Comparison of ENCODE assay signal across 4 worm cellular contexts in genomic region chrX:4388834-4389409, ce11.
A peak's percentile ranks its signal among the peaks of the same experiment; 100 is the strongest.
TF ChIP-seq lines count a peak whose summit lies in the region.

Gene dpy-23, plus strand, starts transcription at chrX:4389359.

TF ChIP-seq in whole organism, L2 larva, 48 proteins besides CTCF, POLR2A, EP300 and RAD21 (continues in another document):
- TF ChIP-seq ama-1 (optimal IDR thresholded peaks at IDR 0.05; lab: Kevin White, UChicago) (no peak), F13H6.1 (tag; optimal IDR thresholded peaks at IDR 0.05; lab: Kevin White, UChicago) (peak; percentile 98), snpc-4 (tag; optimal IDR thresholded peaks at IDR 0.05; lab: Kevin White, UChicago) (peak; percentile 32), ztf-1 (GFP tag; conservative IDR thresholded peaks at IDR 0.05; lab: Robert Waterston, UW) (no peak), nhr-6 (tag; optimal IDR thresholded peaks at IDR 0.05; lab: Kevin White, UChicago) (peak; percentile 88), nhr-12 (tag; optimal IDR thresholded peaks at IDR 0.05; lab: Kevin White, UChicago) (no peak), peb-1 (tag; optimal IDR thresholded peaks at IDR 0.05; lab: Kevin White, UChicago) (no peak), ZK546.5 (tag; optimal IDR thresholded peaks at IDR 0.05; lab: Kevin White, UChicago) (peak; percentile 46), lin-39 (tag; optimal IDR thresholded peaks at IDR 0.05; lab: Kevin White, UChicago) (no peak), nhr-25 (tag; optimal IDR thresholded peaks at IDR 0.05; lab: Kevin White, UChicago) (peak; percentile 93), nhr-21 (tag; optimal IDR thresholded peaks at IDR 0.05; lab: Kevin White, UChicago) (peak; percentile 86), blmp-1 (tag; optimal IDR thresholded peaks at IDR 0.05; lab: Kevin White, UChicago; ENCODE audit: insufficient read depth) (peak; percentile 85), elt-3 (tag; optimal IDR thresholded peaks at IDR 0.05; lab: Kevin White, UChicago) (no peak), lsy-2 (tag; optimal IDR thresholded peaks at IDR 0.05; lab: Kevin White, UChicago) (peak; percentile 75 to 91), elt-1 (tag; optimal IDR thresholded peaks at IDR 0.05; lab: Kevin White, UChicago) (no peak), sma-9 (GFP tag; optimal IDR thresholded peaks at IDR 0.05; lab: Kevin White, UChicago) (peak; percentile 97), sma-9 (tag; optimal IDR thresholded peaks at IDR 0.05; lab: Kevin White, UChicago) (no peak), mbf-1 (tag; optimal IDR thresholded peaks at IDR 0.05; lab: Kevin White, UChicago) (no peak), nhr-10 (tag; optimal IDR thresholded peaks at IDR 0.05; lab: Kevin White, UChicago) (peak; percentile 43), fos-1 (tag; optimal IDR thresholded peaks at IDR 0.05; lab: Kevin White, UChicago) (peak; percentile 91), mab-5 (tag; optimal IDR thresholded peaks at IDR 0.05; lab: Kevin White, UChicago) (peak; percentile 90), ceh-82 (tag; optimal IDR thresholded peaks at IDR 0.05; lab: Kevin White, UChicago) (peak; percentile 89), R02D3.7 (tag; optimal IDR thresholded peaks at IDR 0.05; lab: Kevin White, UChicago) (no peak)

TF ChIP-seq in whole organism, L4 larva, 104 proteins besides CTCF, POLR2A, EP300 and RAD21 (continues in another document):
- peak; percentile 98 for TF ChIP-seq hlh-11 (tag; optimal IDR thresholded peaks at IDR 0.05; lab: Kevin White, UChicago)
- TF ChIP-seq nhr-42 (GFP tag; IDR thresholded peaks at IDR 0.05; lab: Robert Waterston, UW), result peak; percentile 77; the same call in 1 of the 2 replicates
- TF ChIP-seq zip-2 (tag; optimal IDR thresholded peaks at IDR 0.05; lab: Kevin White, UChicago), result peak; percentile 38
- TF ChIP-seq mxl-2 (GFP tag; conservative IDR thresholded peaks at IDR 0.05; lab: Robert Waterston, UW), result no peak
- TF ChIP-seq vab-7 (GFP tag; IDR thresholded peaks at IDR 0.05; lab: Robert Waterston, UW), result peak; percentile 53; the same call in 1 of the 2 replicates
- no peak for TF ChIP-seq ces-1 (GFP tag; optimal IDR thresholded peaks at IDR 0.05; lab: Kevin White, UChicago)
- peak; percentile 61 for TF ChIP-seq dpl-1 (GFP tag; optimal IDR thresholded peaks at IDR 0.05; lab: Kevin White, UChicago)
- TF ChIP-seq aly-2 (tag; optimal IDR thresholded peaks at IDR 0.05; lab: Kevin White, UChicago), result no peak
- no peak for TF ChIP-seq madf-5 (GFP tag; IDR thresholded peaks at IDR 0.05; lab: Robert Waterston, UW)
- TF ChIP-seq nhr-28 (tag; optimal IDR thresholded peaks at IDR 0.05; lab: Kevin White, UChicago), result peak; percentile 93
- no peak for TF ChIP-seq snpc-4 (tag; optimal IDR thresholded peaks at IDR 0.05; lab: Kevin White, UChicago)
- peak; percentile 54 for TF ChIP-seq spr-1 (tag; optimal IDR thresholded peaks at IDR 0.05; lab: Kevin White, UChicago)
- TF ChIP-seq lin-29 (GFP tag; IDR thresholded peaks at IDR 0.05; lab: Robert Waterston, UW), result no peak
- peak; percentile 89 for TF ChIP-seq nhr-77 (tag; optimal IDR thresholded peaks at IDR 0.05; lab: Kevin White, UChicago)
- peak; percentile 88 for TF ChIP-seq nhr-48 (tag; optimal IDR thresholded peaks at IDR 0.05; lab: Kevin White, UChicago)
- TF ChIP-seq lin-38 (GFP tag; IDR thresholded peaks at IDR 0.05; lab: Robert Waterston, UW), result peak; percentile 60
- TF ChIP-seq ctbp-1 (GFP tag; IDR thresholded peaks at IDR 0.05; lab: Robert Waterston, UW), result peak; percentile 94
- TF ChIP-seq Y105C5A.15 (GFP tag; IDR thresholded peaks at IDR 0.05; lab: Robert Waterston, UW), result no peak
- peak; percentile 82 for TF ChIP-seq mes-2 (tag; optimal IDR thresholded peaks at IDR 0.05; lab: Kevin White, UChicago; ENCODE audit: poor library complexity, severe bottlenecking)
- no peak for TF ChIP-seq nhr-237 (tag; optimal IDR thresholded peaks at IDR 0.05; lab: Kevin White, UChicago)
- TF ChIP-seq php-3 (GFP tag; IDR thresholded peaks at IDR 0.05; lab: Robert Waterston, UW), result no peak
- TF ChIP-seq mdl-1 (tag; optimal IDR thresholded peaks at IDR 0.05; lab: Kevin White, UChicago), result peak; percentile 78 to 90
- no peak for TF ChIP-seq lir-3 (tag; optimal IDR thresholded peaks at IDR 0.05; lab: Kevin White, UChicago)
- TF ChIP-seq zfp-2 (tag; optimal IDR thresholded peaks at IDR 0.05; lab: Kevin White, UChicago), result peak; percentile 27

TF ChIP-seq in whole organism, late embryonic, 69 proteins besides CTCF, POLR2A, EP300 and RAD21 (continues in another document):
- no peak for TF ChIP-seq T23F11.4 (GFP tag; optimal IDR thresholded peaks at IDR 0.05; lab: Kevin White, UChicago)
- TF ChIP-seq ceh-14 (tag; optimal IDR thresholded peaks at IDR 0.05; lab: Kevin White, UChicago), result peak; percentile 65
- TF ChIP-seq elt-4 (tag; optimal IDR thresholded peaks at IDR 0.05; lab: Kevin White, UChicago), result no peak
- peak; percentile 66 for TF ChIP-seq syd-9 (tag; optimal IDR thresholded peaks at IDR 0.05; lab: Kevin White, UChicago)
- TF ChIP-seq ceh-18 (tag; optimal IDR thresholded peaks at IDR 0.05; lab: Kevin White, UChicago), result peak; percentile 94
- no peak for TF ChIP-seq K09A11.1 (tag; optimal IDR thresholded peaks at IDR 0.05; lab: Kevin White, UChicago; ENCODE audit: insufficient read depth)
- TF ChIP-seq dve-1 (tag; optimal IDR thresholded peaks at IDR 0.05; lab: Kevin White, UChicago), result peak; percentile 82
- no peak for TF ChIP-seq tbx-7 (tag; optimal IDR thresholded peaks at IDR 0.05; lab: Kevin White, UChicago)
- TF ChIP-seq ceh-45 (GFP tag; IDR thresholded peaks at IDR 0.05; lab: Robert Waterston, UW), result no peak
- TF ChIP-seq ref-2 (tag; optimal IDR thresholded peaks at IDR 0.05; lab: Kevin White, UChicago), result peak; percentile 74
- no peak for TF ChIP-seq hlh-6 (tag; optimal IDR thresholded peaks at IDR 0.05; lab: Kevin White, UChicago)
- peak; percentile 97 for TF ChIP-seq nfya-1 (tag; optimal IDR thresholded peaks at IDR 0.05; lab: Kevin White, UChicago)
- no peak for TF ChIP-seq odd-2 (tag; optimal IDR thresholded peaks at IDR 0.05; lab: Kevin White, UChicago)
- TF ChIP-seq unc-3 (GFP tag; conservative IDR thresholded peaks at IDR 0.05; lab: Robert Waterston, UW), result no peak
- TF ChIP-seq unc-3 (tag; optimal IDR thresholded peaks at IDR 0.05; lab: Kevin White, UChicago), result peak; percentile 7
- TF ChIP-seq ceh-34 (tag; optimal IDR thresholded peaks at IDR 0.05; lab: Kevin White, UChicago), result peak; percentile 90
- no peak for TF ChIP-seq eyg-1 (tag; optimal IDR thresholded peaks at IDR 0.05; lab: Kevin White, UChicago)
- TF ChIP-seq ceh-2 (tag; optimal IDR thresholded peaks at IDR 0.05; lab: Kevin White, UChicago), result peak; percentile 15
- TF ChIP-seq unc-42 (tag; optimal IDR thresholded peaks at IDR 0.05; lab: Kevin White, UChicago), result peak; percentile 86
- TF ChIP-seq ets-4 (tag; optimal IDR thresholded peaks at IDR 0.05; lab: Kevin White, UChicago), result peak; percentile 51
- TF ChIP-seq zip-5 (tag; optimal IDR thresholded peaks at IDR 0.05; lab: Kevin White, UChicago), result no peak
- TF ChIP-seq hlh-30 (tag; optimal IDR thresholded peaks at IDR 0.05; lab: Kevin White, UChicago; ENCODE audit: insufficient read depth), result peak; percentile 93
- peak; percentile 87 for TF ChIP-seq rnt-1 (tag; optimal IDR thresholded peaks at IDR 0.05; lab: Kevin White, UChicago)
- no peak for TF ChIP-seq dmd-4 (tag; optimal IDR thresholded peaks at IDR 0.05; lab: Kevin White, UChicago; ENCODE audit: borderline replicate concordance)
- no peak for TF ChIP-seq npax-4 (tag; optimal IDR thresholded peaks at IDR 0.05; lab: Kevin White, UChicago)
- TF ChIP-seq F13H6.1 (tag; optimal IDR thresholded peaks at IDR 0.05; lab: Kevin White, UChicago), result peak; percentile 67

TF ChIP-seq in whole organism, mixed stage, embryonic, 35 proteins besides CTCF, POLR2A, EP300 and RAD21 (continues in another document):
- TF ChIP-seq tbx-8 (GFP tag; optimal IDR thresholded peaks at IDR 0.05; lab: Kevin White, UChicago) (no peak), sem-2 (GFP tag; optimal IDR thresholded peaks at IDR 0.05; lab: Kevin White, UChicago) (no peak), lin-32 (GFP tag; optimal IDR thresholded peaks at IDR 0.05; lab: Kevin White, UChicago) (no peak), bed-3 (GFP tag; optimal IDR thresholded peaks at IDR 0.05; lab: Kevin White, UChicago) (no peak), elt-3 (tag; optimal IDR thresholded peaks at IDR 0.05; lab: Kevin White, UChicago) (no peak), ztf-11 (tag; optimal IDR thresholded peaks at IDR 0.05; lab: Kevin White, UChicago) (peak; percentile 69), pha-4 (tag; optimal IDR thresholded peaks at IDR 0.05; lab: Kevin White, UChicago) (peak; percentile 93), mab-5 (tag; optimal IDR thresholded peaks at IDR 0.05; lab: Kevin White, UChicago) (no peak), unc-120 (tag; optimal IDR thresholded peaks at IDR 0.05; lab: Kevin White, UChicago; ENCODE audit: poor library complexity, severe bottlenecking) (peak; percentile 92), ces-1 (GFP tag; optimal IDR thresholded peaks at IDR 0.05; lab: Kevin White, UChicago) (peak; percentile 91), nhr-2 (tag; optimal IDR thresholded peaks at IDR 0.05; lab: Kevin White, UChicago) (no peak), M03D4.4 (tag; optimal IDR thresholded peaks at IDR 0.05; lab: Kevin White, UChicago) (peak; percentile 19), blmp-1 (tag; optimal IDR thresholded peaks at IDR 0.05; lab: Kevin White, UChicago) (no peak), drap-1 (GFP tag; optimal IDR thresholded peaks at IDR 0.05; lab: Kevin White, UChicago) (peak; percentile 48), lin-13 (tag; optimal IDR thresholded peaks at IDR 0.05; lab: Kevin White, UChicago) (peak; percentile 71), zip-8 (tag; optimal IDR thresholded peaks at IDR 0.05; lab: Kevin White, UChicago) (no peak), nhr-12 (tag; optimal IDR thresholded peaks at IDR 0.05; lab: Kevin White, UChicago) (peak; percentile 20), unc-39 (tag; optimal IDR thresholded peaks at IDR 0.05; lab: Kevin White, UChicago) (no peak), mep-1 (tag; optimal IDR thresholded peaks at IDR 0.05; lab: Kevin White, UChicago) (peak; percentile 83), ceh-39 (tag; optimal IDR thresholded peaks at IDR 0.05; lab: Kevin White, UChicago) (peak; percentile 69), hlh-1 (tag; optimal IDR thresholded peaks at IDR 0.05; lab: Kevin White, UChicago) (peak; percentile 82), unc-62 (GFP tag; optimal IDR thresholded peaks at IDR 0.05; lab: Kevin White, UChicago) (peak; percentile 87), nhr-237 (tag; optimal IDR thresholded peaks at IDR 0.05; lab: Kevin White, UChicago) (peak; percentile 93), snpc-4 (tag; optimal IDR thresholded peaks at IDR 0.05; lab: Kevin White, UChicago) (no peak), ceh-83 (GFP tag; optimal IDR thresholded peaks at IDR 0.05; lab: Kevin White, UChicago) (no peak), cnd-1 (tag; optimal IDR thresholded peaks at IDR 0.05; lab: Kevin White, UChicago) (peak; percentile 11), ham-2 (GFP tag; optimal IDR thresholded peaks at IDR 0.05; lab: Kevin White, UChicago) (peak; percentile 88), mls-2 (tag; optimal IDR thresholded peaks at IDR 0.05; lab: Kevin White, UChicago) (peak; percentile 65), flh-1 (GFP tag; optimal IDR thresholded peaks at IDR 0.05; lab: Kevin White, UChicago) (no peak), nhr-28 (tag; optimal IDR thresholded peaks at IDR 0.05; lab: Kevin White, UChicago) (no peak)
